Fruit fly (Drosophila melanogaster): ENCODE measurements around the gene CG31780.

Gene CG31780

dm6 chr2L:15745036-15745854, 49.4 kb downstream of the CG31780 start (continued):
- TF ChIP-seq CG12391 (tag; optimal IDR thresholded peaks at IDR 0.05) (no peak), Elba2 (GFP tag; optimal IDR thresholded peaks at IDR 0.05) (no peak), kni (GFP tag; optimal IDR thresholded peaks at IDR 0.05) (peak; percentile 65), lab (GFP tag; optimal IDR thresholded peaks at IDR 0.05) (no peak), Ets97D (GFP tag; optimal IDR thresholded peaks at IDR 0.05) (no peak), CG12299 (tag; optimal IDR thresholded peaks at IDR 0.05) (no peak), CG17359 (tag; optimal IDR thresholded peaks at IDR 0.05) (no peak), al (GFP tag; IDR thresholded peaks at IDR 0.05) (no peak), BEAF-32 (GFP tag; optimal IDR thresholded peaks at IDR 0.05) (no peak), CG13287 (GFP tag; IDR thresholded peaks at IDR 0.05; ENCODE audit: partially characterized antibody) (peak; percentile 9; the same call in 1 of the 2 replicates), CG15479 (GFP tag; optimal IDR thresholded peaks at IDR 0.05) (no peak), bbx (GFP tag; IDR thresholded peaks at IDR 0.05; ENCODE audit: partially characterized antibody) (0 out of 2 replicates have a peak, but pooled peaks have one; percentile 13), prd (optimal IDR thresholded peaks at IDR 0.05) (no peak), prd (GFP tag; IDR thresholded peaks at IDR 0.05) (no peak), CG32772 (GFP tag; IDR thresholded peaks at IDR 0.05) (no peak), ttk (GFP tag; IDR thresholded peaks at IDR 0.05) (no peak), Doc2 (GFP tag; IDR thresholded peaks at IDR 0.05) (no peak), Xrp1 (GFP tag; IDR thresholded peaks at IDR 0.05) (no peak), yki (optimal IDR thresholded peaks at IDR 0.05) (peak; percentile 20), CG9876 (GFP tag; optimal IDR thresholded peaks at IDR 0.05) (no peak), CG13123 (GFP tag; optimal IDR thresholded peaks at IDR 0.05) (no peak), eyg (GFP tag; optimal IDR thresholded peaks at IDR 0.05) (no peak), Dip3 (GFP tag; optimal IDR thresholded peaks at IDR 0.05) (no peak), kah (GFP tag; optimal IDR thresholded peaks at IDR 0.05) (peak; percentile 34), CG2889 (GFP tag; IDR thresholded peaks at IDR 0.05) (no peak), Sry-δ (GFP tag; optimal IDR thresholded peaks at IDR 0.05) (no peak), CG9437 (GFP tag; optimal IDR thresholded peaks at IDR 0.05) (no peak), CG30403 (GFP tag; optimal IDR thresholded peaks at IDR 0.05) (no peak), CG14860 (GFP tag; IDR thresholded peaks at IDR 0.05; ENCODE audit: partially characterized antibody) (no peak), Rfx (GFP tag; IDR thresholded peaks at IDR 0.05) (no peak), eve (GFP tag; optimal IDR thresholded peaks at IDR 0.05) (no peak), D19A (tag; optimal IDR thresholded peaks at IDR 0.05) (peak; percentile 90), Dll (GFP tag; IDR thresholded peaks at IDR 0.05; ENCODE audit: partially characterized antibody) (no peak), CG8290 (GFP tag; optimal IDR thresholded peaks at IDR 0.05) (no peak), CG8290 (tag; optimal IDR thresholded peaks at IDR 0.05) (no peak), ro (GFP tag; IDR thresholded peaks at IDR 0.05) (no peak), Camta (GFP tag; optimal IDR thresholded peaks at IDR 0.05) (no peak), zen (tag; optimal IDR thresholded peaks at IDR 0.05) (no peak), Chrac-16 (GFP tag; optimal IDR thresholded peaks at IDR 0.05) (no peak), shn (GFP tag; optimal IDR thresholded peaks at IDR 0.05) (no peak), jumu (GFP tag; optimal IDR thresholded peaks at IDR 0.05) (no peak), CG5953 (GFP tag; IDR thresholded peaks at IDR 0.05) (no peak), ham (GFP tag; IDR thresholded peaks at IDR 0.05) (no peak), pfk (GFP tag; optimal IDR thresholded peaks at IDR 0.05) (no peak), CG3995 (GFP tag; optimal IDR thresholded peaks at IDR 0.05) (no peak), CG7271 (tag; optimal IDR thresholded peaks at IDR 0.05) (no peak), NK7.1 (GFP tag; optimal IDR thresholded peaks at IDR 0.05) (no peak), CG6791 (GFP tag; IDR thresholded peaks at IDR 0.05; ENCODE audit: partially characterized antibody) (peak; percentile 19; the same call in 1 of the 3 replicates), CG3163 (GFP tag; optimal IDR thresholded peaks at IDR 0.05) (peak; percentile 94), CG4617 (GFP tag; optimal IDR thresholded peaks at IDR 0.05; ENCODE audit: borderline replicate concordance) (no peak), so (GFP tag; IDR thresholded peaks at IDR 0.05) (no peak)
